Fruit fly (Drosophila melanogaster): ENCODE data around the gene CG17380.
A peak's percentile ranks its signal among the peaks of the same experiment; 100 is the strongest.

Gene CG17380

DNA sequence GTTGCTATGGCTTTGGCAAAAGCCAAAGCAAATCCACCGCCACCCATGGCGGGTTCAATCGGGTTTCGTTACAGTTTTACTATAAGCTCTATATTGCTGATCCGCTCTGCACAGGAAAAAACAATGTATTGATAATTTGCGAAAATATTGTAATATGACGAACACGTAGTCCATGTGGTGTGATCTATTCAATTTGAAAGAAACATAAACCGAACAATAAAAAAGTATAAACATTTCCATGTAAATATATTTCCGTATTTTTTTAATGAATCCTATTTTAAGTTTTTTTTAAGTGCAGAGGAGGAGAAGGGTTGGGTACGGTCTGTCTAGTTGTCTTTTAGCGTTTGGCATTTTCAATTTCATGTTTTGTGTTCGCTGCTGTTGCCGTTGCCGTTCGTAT is 10.0 kb downstream of the CG17380 start:
- TF ChIP-seq CG32121 (GFP tag; IDR thresholded peaks at IDR 0.05) = peak; percentile 35; the same call in 1 of the 2 replicates
- no peak for TF ChIP-seq CG10348 (GFP tag; IDR thresholded peaks at IDR 0.05)
- TF ChIP-seq CG8159 (tag; optimal IDR thresholded peaks at IDR 0.05) = no peak
- TF ChIP-seq CG8301 (tag; optimal IDR thresholded peaks at IDR 0.05) = peak; percentile 34
- TF ChIP-seq EcR (GFP tag; optimal IDR thresholded peaks at IDR 0.05) = no peak
- peak; percentile 33 for TF ChIP-seq CG14655 (GFP tag; optimal IDR thresholded peaks at IDR 0.05)

- peak; percentile 73 for TF ChIP-seq CG8301 (tag; optimal IDR thresholded peaks at IDR 0.05)
- peak; percentile 53 for TF ChIP-seq CG17806 (tag; optimal IDR thresholded peaks at IDR 0.05)
- no peak for TF ChIP-seq gl (tag; optimal IDR thresholded peaks at IDR 0.05)
- peak; percentile 58; the same call in 1 of the 2 replicates for TF ChIP-seq CG12605 (GFP tag; IDR thresholded peaks at IDR 0.05)
- peak; percentile 72 for TF ChIP-seq CG4496 (GFP tag; IDR thresholded peaks at IDR 0.05)
- TF ChIP-seq fd96Ca (GFP tag; IDR thresholded peaks at IDR 0.05) = peak; percentile 79
- TF ChIP-seq EcR (GFP tag; optimal IDR thresholded peaks at IDR 0.05) = no peak
- no peak for TF ChIP-seq Snoo (tag; optimal IDR thresholded peaks at IDR 0.05)
- peak; percentile 56 for TF ChIP-seq Ets98B (GFP tag; IDR thresholded peaks at IDR 0.05)
- peak; percentile 83 for TF ChIP-seq CG14655 (GFP tag; optimal IDR thresholded peaks at IDR 0.05)
- TF ChIP-seq CG15710 (tag; optimal IDR thresholded peaks at IDR 0.05) = no peak
- peak; percentile 22 for TF ChIP-seq Pif1B (GFP tag; optimal IDR thresholded peaks at IDR 0.05)
- TF ChIP-seq CG13204 (GFP tag; optimal IDR thresholded peaks at IDR 0.05) = no peak
- no peak for TF ChIP-seq D1 (tag; optimal IDR thresholded peaks at IDR 0.05)
- TF ChIP-seq CG34367 (tag; optimal IDR thresholded peaks at IDR 0.05) = no peak
- TF ChIP-seq rn (GFP tag; IDR thresholded peaks at IDR 0.05) = 0 out of 2 replicates have a peak, but pooled peaks have one; percentile 20
- TF ChIP-seq CG32121 (GFP tag; IDR thresholded peaks at IDR 0.05) = peak; percentile 35; the same call in 1 of the 2 replicates
- TF ChIP-seq CG8159 (tag; optimal IDR thresholded peaks at IDR 0.05) = peak; percentile 24
- TF ChIP-seq CG10348 (GFP tag; IDR thresholded peaks at IDR 0.05) = no peak
- peak; percentile 52 for TF ChIP-seq CG9948 (tag; optimal IDR thresholded peaks at IDR 0.05)
- TF ChIP-seq Pif1A (GFP tag; optimal IDR thresholded peaks at IDR 0.05) = peak; percentile 58
Measured at dm6 chr3R:23392235-23392634, 11.3 kb downstream of the CG17380 start.

dm6 chr3R:23390769-23391309 is 12.7 kb downstream of the CG17380 start:
- TF ChIP-seq Ets98B (GFP tag; IDR thresholded peaks at IDR 0.05) (peak; percentile 46; the same call in 1 of the 2 replicates), Pif1A (GFP tag; optimal IDR thresholded peaks at IDR 0.05) (no peak), CG14655 (GFP tag; optimal IDR thresholded peaks at IDR 0.05) (peak; percentile 38), CG8301 (tag; optimal IDR thresholded peaks at IDR 0.05) (peak; percentile 39)

- TF ChIP-seq Pif1A (GFP tag; optimal IDR thresholded peaks at IDR 0.05) = no peak
- no peak for TF ChIP-seq CG14655 (GFP tag; optimal IDR thresholded peaks at IDR 0.05)
- TF ChIP-seq Ets98B (GFP tag; IDR thresholded peaks at IDR 0.05) = no peak
- TF ChIP-seq CG8159 (tag; optimal IDR thresholded peaks at IDR 0.05) = no peak
- no peak for TF ChIP-seq Snoo (tag; optimal IDR thresholded peaks at IDR 0.05)
- no peak for TF ChIP-seq CG32121 (GFP tag; IDR thresholded peaks at IDR 0.05)
- TF ChIP-seq CG4496 (GFP tag; IDR thresholded peaks at IDR 0.05) = no peak
Measured at dm6 chr3R:23388798-23389197, 14.7 kb downstream of the CG17380 start, which contains the start of gene CG31515. Gene CG31515 (minus strand): TSS chr3R:23388898.

- peak; percentile 31 for TF ChIP-seq CG17806 (tag; optimal IDR thresholded peaks at IDR 0.05)
- TF ChIP-seq Ets98B (GFP tag; IDR thresholded peaks at IDR 0.05) = peak; percentile 46; the same call in 1 of the 2 replicates
- peak; percentile 51; the same call in 1 of the 2 replicates for TF ChIP-seq CG12605 (GFP tag; IDR thresholded peaks at IDR 0.05)
- peak; percentile 32 for TF ChIP-seq CG14655 (GFP tag; optimal IDR thresholded peaks at IDR 0.05)
- peak; percentile 22 for TF ChIP-seq CG8159 (tag; optimal IDR thresholded peaks at IDR 0.05)
- no peak for TF ChIP-seq Snoo (tag; optimal IDR thresholded peaks at IDR 0.05)
- no peak for TF ChIP-seq CG34367 (tag; optimal IDR thresholded peaks at IDR 0.05)
- no peak for TF ChIP-seq Pif1A (GFP tag; optimal IDR thresholded peaks at IDR 0.05)
- peak; percentile 31; the same call in 1 of the 3 replicates for TF ChIP-seq fd96Ca (GFP tag; IDR thresholded peaks at IDR 0.05)
- no peak for TF ChIP-seq EcR (GFP tag; optimal IDR thresholded peaks at IDR 0.05)
- TF ChIP-seq CG32121 (GFP tag; IDR thresholded peaks at IDR 0.05) = peak; percentile 58
- no peak for TF ChIP-seq CG15710 (tag; optimal IDR thresholded peaks at IDR 0.05)
- TF ChIP-seq rn (GFP tag; IDR thresholded peaks at IDR 0.05) = 0 out of 2 replicates have a peak, but pooled peaks have one; percentile 27
- peak; percentile 41; the same call in 1 of the 2 replicates for TF ChIP-seq CG10348 (GFP tag; IDR thresholded peaks at IDR 0.05)
- no peak for TF ChIP-seq gl (tag; optimal IDR thresholded peaks at IDR 0.05)
- peak; percentile 38 for TF ChIP-seq CG8301 (tag; optimal IDR thresholded peaks at IDR 0.05)
- peak; percentile 70 for TF ChIP-seq CG4496 (GFP tag; IDR thresholded peaks at IDR 0.05)
- no peak for TF ChIP-seq Pif1B (GFP tag; optimal IDR thresholded peaks at IDR 0.05)
- peak; percentile 18 for TF ChIP-seq CG9948 (tag; optimal IDR thresholded peaks at IDR 0.05)
- TF ChIP-seq D1 (tag; optimal IDR thresholded peaks at IDR 0.05) = no peak
- TF ChIP-seq CG13204 (GFP tag; optimal IDR thresholded peaks at IDR 0.05) = no peak
Measured at dm6 chr3R:23386907-23387306, 16.6 kb downstream of the CG17380 start.

- TF ChIP-seq rn (GFP tag; IDR thresholded peaks at IDR 0.05) = no peak
- peak; percentile 13 for TF ChIP-seq Pif1A (GFP tag; optimal IDR thresholded peaks at IDR 0.05)
Measured at dm6 chr3R:23386021-23386457, 17.5 kb downstream of the CG17380 start.

All from whole organism, pupa.